Fruit fly (Drosophila melanogaster): ENCODE measurements around the gene CG17738.

DNA sequence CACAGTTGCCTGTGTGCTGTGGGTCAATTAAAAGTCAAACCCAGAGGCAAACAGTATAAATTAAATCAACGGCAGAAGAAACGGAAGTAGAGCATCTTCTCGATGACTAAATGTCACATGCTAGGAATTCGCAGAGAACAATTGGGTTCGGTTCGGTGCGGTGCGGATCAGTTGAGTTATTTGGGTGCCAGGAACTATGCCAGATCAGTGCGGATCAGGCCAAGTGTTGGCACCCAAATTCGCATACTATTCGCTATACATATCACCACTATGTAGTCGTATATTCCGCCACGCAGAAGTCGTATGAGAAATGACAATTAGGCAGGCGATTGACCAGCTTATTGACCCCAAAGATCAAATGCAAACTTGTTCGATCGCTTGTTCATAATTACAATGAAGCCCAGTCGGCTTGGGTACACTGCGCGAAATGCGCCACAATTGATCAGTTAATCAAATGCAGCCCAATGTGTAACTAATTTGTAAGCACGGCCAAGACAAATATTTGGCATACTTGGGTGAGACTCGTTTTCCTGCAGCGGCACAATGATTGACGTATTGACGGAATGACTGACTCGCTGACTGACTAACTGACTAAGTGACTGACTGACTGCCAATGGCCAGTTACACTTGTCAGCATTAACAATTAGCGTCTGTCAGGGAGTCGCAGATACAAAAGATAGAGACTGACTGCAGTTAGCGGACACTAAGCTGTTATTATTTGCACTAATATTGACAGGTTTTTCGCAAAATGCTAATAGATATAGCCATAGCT is 20.0 kb downstream of the CG17738 start:
- TF ChIP-seq ttk (optimal IDR thresholded peaks at IDR 0.05) (no peak), psq (optimal IDR thresholded peaks at IDR 0.05) (no peak), insv (optimal IDR thresholded peaks at IDR 0.05) (no peak), Sin3A (optimal IDR thresholded peaks at IDR 0.05) (no peak)
